Worm (Caenorhabditis elegans) whole organism, L1 larva: ENCODE results near the gene F28C1.3.

Experiments used
- C04F5.9 ChIP-seq: sonication (generic microtip); optimal IDR thresholded peaks from 2 replicates; lab custom pipeline; 2016; ENCODE audit warnings: missing genetic modification characterization, missing compliant biosample characterization
- C16A3.4 ChIP-seq: fragments of 150-350 bp; optimal IDR thresholded peaks from 2 replicates; lab custom pipeline; 2014; ENCODE audit warnings: missing biosample characterization, missing genetic modification characterization
- F16B12.6 ChIP-seq: fragments of 150-350 bp; optimal IDR thresholded peaks from 2 replicates; lab custom pipeline; 2014; ENCODE audit warnings: missing biosample characterization, missing genetic modification characterization
- blmp-1 ChIP-seq: fragments of 150-350 bp; optimal IDR thresholded peaks from 2 replicates; lab custom pipeline; 2014; ENCODE audit warnings: missing biosample characterization, missing genetic modification characterization
- ceh-88 ChIP-seq: fragments of 200-800 bp; sonication (Bioruptor generic); IDR thresholded peaks from 2 replicates; pipeline ENCODE4 v1.3.6; 2022; ENCODE audit warnings: missing genetic modification characterization, missing compliant biosample characterization
- ceh-90 ChIP-seq: sonication (generic microtip); optimal IDR thresholded peaks from 2 replicates; lab custom pipeline; 2016; ENCODE audit warnings: missing genetic modification characterization, missing compliant biosample characterization
- dpl-1 ChIP-seq, 3 experiments: fragments of 150-350 bp in 2 of 3; sonication (generic microtip) in 1 of 3; optimal IDR thresholded peaks; 2 replicates each; lab custom pipeline; 2014 to 2017; ENCODE audit warnings: missing biosample characterization in 3 of 3, missing genetic modification characterization in 3 of 3, missing genetic modification reagents in 3 of 3
- efl-1 ChIP-seq, 4 experiments: fragments of 150-350 bp; optimal IDR thresholded peaks in 3 of 4; peaks in 1 of 4; 1 replicate in 1 of 4; 2 replicates in 3 of 4; lab custom pipeline; 2014; ENCODE audit warnings: missing biosample characterization in 2 of 4, missing genetic modification characterization in 2 of 4, missing genetic modification reagents in 2 of 4
- egl-13 ChIP-seq: sonication (generic microtip); optimal IDR thresholded peaks from 2 replicates; lab custom pipeline; 2016; ENCODE audit warnings: missing genotype, missing genetic modification reagents, missing genetic modification characterization, missing compliant biosample characterization
- egl-27 ChIP-seq, 2 experiments: fragments of 150-350 bp in 1 of 2; sonication (generic microtip); optimal IDR thresholded peaks; 3 replicates each; lab custom pipeline; 2017 to 2018; ENCODE audit warnings: missing biosample characterization in 2 of 2, missing genetic modification characterization in 2 of 2, missing genetic modification reagents in 2 of 2
- elt-2 ChIP-seq: sonication (generic microtip); optimal IDR thresholded peaks from 2 replicates; lab custom pipeline; 2016; ENCODE audit warnings: missing genetic modification characterization, mild to moderate bottlenecking, inconsistent platforms, missing compliant biosample characterization, missing genetic modification reagents
- ets-5 ChIP-seq: fragments of 200-800 bp; sonication (Bioruptor generic); IDR thresholded peaks from 2 replicates; pipeline ENCODE4 v1.3.6; 2022; ENCODE audit warnings: missing genetic modification characterization, missing compliant biosample characterization
- fkh-4 ChIP-seq: sonication (generic microtip); optimal IDR thresholded peaks from 2 replicates; lab custom pipeline; 2016; ENCODE audit warnings: missing compliant biosample characterization, missing genetic modification characterization, borderline replicate concordance
- fos-1 ChIP-seq: fragments of 150-350 bp; optimal IDR thresholded peaks from 2 replicates; lab custom pipeline; 2014; ENCODE audit warnings: missing biosample characterization, missing genetic modification characterization
- hlh-17 ChIP-seq: fragments of 200-800 bp; sonication (Bioruptor generic); optimal IDR thresholded peaks from 2 replicates; lab custom pipeline; 2018; ENCODE audit warnings: missing genetic modification characterization, mild to moderate bottlenecking, missing compliant biosample characterization, moderate library complexity, borderline replicate concordance
- hpl-2 ChIP-seq: fragments of 150-350 bp; optimal IDR thresholded peaks from 2 replicates; lab custom pipeline; 2014; ENCODE audit warnings: missing biosample characterization, missing genetic modification reagents, missing genetic modification characterization
- isw-1 ChIP-seq: fragments of 200-800 bp; sonication (Bioruptor generic); IDR thresholded peaks from 2 replicates; pipeline ENCODE4 v1.3.6; 2022; ENCODE audit warnings: missing genetic modification characterization, missing compliant biosample characterization
- jun-1 ChIP-seq: fragments of 150-350 bp; optimal IDR thresholded peaks from 2 replicates; lab custom pipeline; 2014; ENCODE audit warnings: missing biosample characterization, missing genetic modification reagents, missing genetic modification characterization
- lin-14 ChIP-seq: fragments of 200-800 bp; sonication (Bioruptor generic); optimal IDR thresholded peaks from 2 replicates; lab custom pipeline; 2018; ENCODE audit warnings: mild to moderate bottlenecking, missing genetic modification characterization, moderate library complexity, missing compliant biosample characterization
- lin-15B ChIP-seq: fragments of 150-350 bp; sonication (generic microtip); optimal IDR thresholded peaks from 3 replicates; lab custom pipeline; 2014; ENCODE audit warnings: missing biosample characterization, missing genetic modification characterization
- lin-35 ChIP-seq, 2 experiments: fragments of 150-350 bp; optimal IDR thresholded peaks; 2 replicates each; lab custom pipeline; 2014; ENCODE audit warnings: missing biosample characterization in 2 of 2, missing genetic modification characterization in 2 of 2, missing genetic modification reagents in 2 of 2
- lin-39 ChIP-seq: fragments of 150-350 bp; optimal IDR thresholded peaks from 2 replicates; lab custom pipeline; 2014; ENCODE audit warnings: missing biosample characterization, missing genetic modification reagents, missing genetic modification characterization
- lir-3 ChIP-seq: sonication (generic microtip); optimal IDR thresholded peaks from 2 replicates; lab custom pipeline; 2016; ENCODE audit warnings: mild to moderate bottlenecking, missing genetic modification characterization, moderate library complexity, missing compliant biosample characterization; ENCODE audit not compliant: poor library complexity
- mab-9 ChIP-seq: fragments of 200-800 bp; sonication (Bioruptor generic); IDR thresholded peaks from 2 replicates; pipeline ENCODE4 v1.3.6; 2022; ENCODE audit warnings: missing genetic modification reagents, missing genetic modification characterization, missing compliant biosample characterization
- mdl-1 ChIP-seq, 2 experiments: fragments of 150-350 bp; optimal IDR thresholded peaks; 2 replicates each; lab custom pipeline; 2014 to 2017; ENCODE audit warnings: missing biosample characterization in 2 of 2, missing genetic modification characterization in 2 of 2, inconsistent platforms in 1 of 2
- mef-2 ChIP-seq: fragments of 150-350 bp; optimal IDR thresholded peaks from 2 replicates; lab custom pipeline; 2014; ENCODE audit warnings: missing biosample characterization, missing genetic modification characterization
- nhr-12 ChIP-seq: sonication (generic microtip); optimal IDR thresholded peaks from 2 replicates; lab custom pipeline; 2017; ENCODE audit warnings: missing biosample characterization, missing genetic modification characterization
- nhr-20 ChIP-seq: sonication (generic microtip); optimal IDR thresholded peaks from 2 replicates; lab custom pipeline; 2016; ENCODE audit warnings: mild to moderate bottlenecking, missing genetic modification characterization, missing compliant biosample characterization
- nhr-71 ChIP-seq: sonication (generic microtip); optimal IDR thresholded peaks from 2 replicates; lab custom pipeline; 2016; ENCODE audit warnings: mild to moderate bottlenecking, missing genetic modification characterization, moderate library complexity, missing compliant biosample characterization
- nhr-77 ChIP-seq: fragments of 150-350 bp; optimal IDR thresholded peaks from 2 replicates; lab custom pipeline; 2014; ENCODE audit warnings: missing biosample characterization, missing genetic modification characterization
- nhr-85 ChIP-seq: sonication (generic microtip); peaks from one replicate; lab custom pipeline; 2016; ENCODE audit warnings: missing genetic modification characterization, inconsistent platforms, missing compliant biosample characterization
- nhr-90 ChIP-seq: sonication (generic microtip); optimal IDR thresholded peaks from 2 replicates; lab custom pipeline; 2016; ENCODE audit warnings: mild to moderate bottlenecking, missing genetic modification characterization, missing compliant biosample characterization; ENCODE audit not compliant: poor library complexity
- pag-3 ChIP-seq: sonication (generic microtip); optimal IDR thresholded peaks from 2 replicates; lab custom pipeline; 2017; ENCODE audit warnings: missing genetic modification characterization, mild to moderate bottlenecking, missing compliant biosample characterization, antibody characterized with exemption, borderline replicate concordance; ENCODE audit not compliant: insufficient read depth
- pqm-1 ChIP-seq: sonication (generic microtip); optimal IDR thresholded peaks from 3 replicates; lab custom pipeline; 2017; ENCODE audit warnings: missing biosample characterization, missing genetic modification characterization
- rnt-1 ChIP-seq: sonication (generic microtip); optimal IDR thresholded peaks from 2 replicates; lab custom pipeline; 2016; ENCODE audit warnings: mild to moderate bottlenecking, missing genetic modification characterization, moderate library complexity, missing compliant biosample characterization
- skn-1 ChIP-seq: fragments of 150-350 bp; optimal IDR thresholded peaks from 2 replicates; lab custom pipeline; 2014; ENCODE audit warnings: missing biosample characterization, missing genetic modification characterization
- snpc-4 ChIP-seq: fragments of 150-350 bp; optimal IDR thresholded peaks from 2 replicates; lab custom pipeline; 2014; ENCODE audit warnings: missing biosample characterization, missing genetic modification characterization
- snu-23 ChIP-seq: sonication (generic microtip); optimal IDR thresholded peaks from 2 replicates; lab custom pipeline; 2016; ENCODE audit warnings: missing genetic modification characterization, missing compliant biosample characterization
- sox-4 ChIP-seq: sonication (generic microtip); optimal IDR thresholded peaks from 2 replicates; lab custom pipeline; 2016; ENCODE audit warnings: missing genetic modification characterization, missing compliant biosample characterization
- tlp-1 ChIP-seq: fragments of 150-350 bp; optimal IDR thresholded peaks from 2 replicates; lab custom pipeline; 2014; ENCODE audit warnings: missing biosample characterization, missing genetic modification characterization
- unc-30 ChIP-seq: sonication (generic microtip); optimal IDR thresholded peaks from 2 replicates; lab custom pipeline; 2017; ENCODE audit warnings: missing biosample characterization, missing genetic modification characterization
- unc-62 ChIP-seq: fragments of 150-350 bp; optimal IDR thresholded peaks from 2 replicates; lab custom pipeline; 2014; ENCODE audit warnings: missing biosample characterization, missing genetic modification reagents, missing genetic modification characterization
- unc-86 ChIP-seq: sonication (generic microtip); optimal IDR thresholded peaks from 2 replicates; lab custom pipeline; 2016; ENCODE audit warnings: missing genetic modification characterization, missing compliant biosample characterization
- vab-15 ChIP-seq: sonication (generic microtip); optimal IDR thresholded peaks from 2 replicates; lab custom pipeline; 2017; ENCODE audit warnings: missing genotype, mild to moderate bottlenecking, missing genetic modification characterization, missing compliant biosample characterization
- zip-4 ChIP-seq: fragments of 200-800 bp; sonication (Bioruptor generic); optimal IDR thresholded peaks from 2 replicates; lab custom pipeline; 2018; ENCODE audit warnings: mild to moderate bottlenecking, missing genetic modification characterization, moderate library complexity, missing compliant biosample characterization
- ztf-11 ChIP-seq, 2 experiments: sonication (generic microtip); optimal IDR thresholded peaks; 2 replicates each; lab custom pipeline; 2016 to 2017; ENCODE audit warnings: missing genetic modification characterization in 2 of 2, missing biosample characterization in 1 of 2, missing compliant biosample characterization in 1 of 2
- ztf-4 ChIP-seq: fragments of 150-350 bp; optimal IDR thresholded peaks from 2 replicates; lab custom pipeline; 2014; ENCODE audit warnings: missing biosample characterization, missing genetic modification characterization

The F28C1.3 gene

DNA sequence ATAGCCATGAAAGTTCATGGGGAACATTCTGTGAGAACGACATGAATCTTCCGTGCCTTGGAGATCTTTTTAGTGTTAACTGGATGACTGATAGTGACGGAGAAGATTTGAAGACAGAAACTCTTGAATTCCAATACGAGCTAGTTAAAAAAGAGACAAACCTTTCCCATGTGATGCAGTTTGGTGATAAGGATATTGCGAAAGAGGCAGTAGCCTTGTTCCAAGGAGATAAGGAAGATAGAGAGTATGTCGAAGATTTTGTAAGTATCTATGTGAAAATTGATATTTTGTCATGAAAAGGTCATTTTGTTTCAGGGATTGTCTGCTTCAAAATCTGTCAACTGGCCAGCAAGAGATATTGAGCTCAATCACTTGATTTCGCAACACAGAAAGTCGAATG is 45.4 kb downstream of the F28C1.3 start:
- TF ChIP-seq nhr-20 (tag; lab: Kevin White, UChicago) (peak; percentile 1), ztf-4 (no peak), hpl-2 (GFP tag; lab: Kevin White, UChicago) (peak; percentile 25), nhr-71 (tag; lab: Kevin White, UChicago) (peak; percentile 10), elt-2 (tag; lab: Kevin White, UChicago) (peak; percentile 45), nhr-85 (tag; lab: Kevin White, UChicago) (no peak), skn-1 (tag; lab: Kevin White, UChicago) (peak; percentile 12), lin-35 (GFP tag; optimal IDR thresholded peaks at IDR 0.05; lab: Kevin White, UChicago) (peak in 1 of 2 experiments; percentile 7)

DNA sequence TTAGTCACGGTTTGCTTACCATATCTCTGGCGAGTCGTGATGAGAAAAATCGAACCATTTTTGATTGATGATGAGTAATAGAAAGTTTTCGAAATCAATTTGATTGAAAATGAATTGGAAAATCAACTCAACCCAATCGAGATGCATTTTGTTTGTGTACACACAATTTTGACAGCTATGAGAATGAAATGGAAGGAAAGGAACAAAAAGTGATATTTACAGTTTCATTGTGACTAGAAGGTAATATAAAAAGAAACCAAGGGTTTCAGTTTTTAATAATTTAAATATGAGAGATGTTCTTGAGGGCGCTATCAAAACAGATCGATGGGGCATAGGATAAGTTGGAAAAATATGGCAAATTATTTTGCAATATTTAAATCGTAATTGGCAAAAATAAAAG is 48.7 kb downstream of the F28C1.3 start, which contains the start of gene cal-1:
Gene cal-1 (minus strand): TSS at position 101 of the 400 bp plus-strand sequence.
- TF ChIP-seq F16B12.6 (tag; lab: Kevin White, UChicago) (no peak), egl-27 (tag; optimal IDR thresholded peaks at IDR 0.05; lab: Kevin White, UChicago) (no peak), ets-5 (GFP tag; lab: Robert Waterston, UW) (no peak), tlp-1 (tag; lab: Kevin White, UChicago) (no peak), mab-9 (no peak), mdl-1 (tag; optimal IDR thresholded peaks at IDR 0.05; lab: Kevin White, UChicago) (no peak), hpl-2 (GFP tag; lab: Kevin White, UChicago) (no peak), ztf-11 (tag; optimal IDR thresholded peaks at IDR 0.05; lab: Kevin White, UChicago) (no peak)

DNA sequence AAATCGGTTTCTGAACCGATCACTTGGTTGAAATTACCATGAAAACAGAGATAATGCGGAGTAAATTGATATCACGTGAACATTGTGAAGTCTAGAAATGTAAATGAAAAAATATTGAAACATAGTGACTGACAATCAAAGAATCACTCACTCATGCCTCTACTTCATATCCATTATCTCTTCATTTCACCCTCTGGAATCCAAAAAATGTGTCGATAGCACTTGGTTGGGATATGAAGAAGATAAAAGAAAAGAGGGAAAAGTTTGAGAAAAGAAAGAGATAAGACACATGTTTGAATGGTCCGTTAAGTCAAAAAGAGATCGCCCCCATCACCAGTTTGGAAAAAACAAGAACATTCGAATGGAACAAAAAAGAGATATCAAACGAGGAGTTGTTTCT is 49.3 kb downstream of the F28C1.3 start:
- TF ChIP-seq egl-13 (tag; lab: Kevin White, UChicago), result no peak
- TF ChIP-seq ztf-11 (tag; optimal IDR thresholded peaks at IDR 0.05; lab: Kevin White, UChicago), result no peak
- no peak for TF ChIP-seq nhr-12 (tag; lab: Kevin White, UChicago)
- no peak for TF ChIP-seq snpc-4 (tag; lab: Kevin White, UChicago)
- TF ChIP-seq mdl-1 (tag; optimal IDR thresholded peaks at IDR 0.05; lab: Kevin White, UChicago), result no peak
- TF ChIP-seq blmp-1 (tag; lab: Kevin White, UChicago), result no peak
- no peak for TF ChIP-seq fos-1
- TF ChIP-seq mef-2 (tag; lab: Kevin White, UChicago), result no peak
- peak; percentile 82 for TF ChIP-seq lin-14 (GFP tag; lab: Kevin White, UChicago)
- no peak for TF ChIP-seq unc-30 (tag; lab: Kevin White, UChicago)
- no peak for TF ChIP-seq lin-15B (tag; lab: Kevin White, UChicago)
- no peak for TF ChIP-seq pqm-1
- no peak for TF ChIP-seq unc-86 (tag; lab: Kevin White, UChicago)
- TF ChIP-seq jun-1 (tag; lab: Kevin White, UChicago), result no peak
- TF ChIP-seq lin-39 (tag; lab: Kevin White, UChicago), result peak; percentile 42
- no peak for TF ChIP-seq fkh-4 (tag; lab: Kevin White, UChicago)
- TF ChIP-seq F16B12.6 (tag; lab: Kevin White, UChicago), result no peak
- TF ChIP-seq snu-23 (GFP tag; lab: Kevin White, UChicago), result peak; percentile 38
- TF ChIP-seq ztf-4, result no peak
- TF ChIP-seq vab-15, result no peak
- peak; percentile 31 for TF ChIP-seq rnt-1 (tag; lab: Kevin White, UChicago)
- no peak for TF ChIP-seq pag-3 (tag; lab: Kevin White, UChicago)
- no peak for TF ChIP-seq dpl-1 (GFP tag; optimal IDR thresholded peaks at IDR 0.05; lab: Kevin White, UChicago)
- peak in 1 of 2 experiments; percentile 1 for TF ChIP-seq efl-1 (optimal IDR thresholded peaks at IDR 0.05; lab: Kevin White, UChicago)
- no peak for TF ChIP-seq efl-1 (GFP tag; optimal IDR thresholded peaks at IDR 0.05 in 1 of 2; lab: Kevin White, UChicago)
- no peak for TF ChIP-seq ceh-88 (GFP tag; lab: Robert Waterston, UW)
- no peak for TF ChIP-seq mab-9
- TF ChIP-seq nhr-77, result no peak
- TF ChIP-seq C04F5.9 (tag; lab: Kevin White, UChicago), result no peak
- TF ChIP-seq sox-4 (tag; lab: Kevin White, UChicago), result no peak
- no peak for TF ChIP-seq ceh-90 (tag; lab: Kevin White, UChicago)
- TF ChIP-seq nhr-90 (tag; lab: Kevin White, UChicago), result no peak
- TF ChIP-seq skn-1 (tag; lab: Kevin White, UChicago), result no peak
- no peak for TF ChIP-seq isw-1 (GFP tag; lab: Robert Waterston, UW)
- TF ChIP-seq C16A3.4, result no peak
- peak; percentile 69 for TF ChIP-seq nhr-71 (tag; lab: Kevin White, UChicago)
- no peak for TF ChIP-seq unc-62 (GFP tag; lab: Kevin White, UChicago)
- no peak for TF ChIP-seq zip-4 (GFP tag; lab: Kevin White, UChicago)
- no peak for TF ChIP-seq lir-3 (tag; lab: Kevin White, UChicago)
- no peak for TF ChIP-seq hlh-17 (GFP tag; lab: Kevin White, UChicago)
